Worm (Caenorhabditis elegans): Measurements from ENCODE around the gene vwa-8.

ce11 chrX:13007857-13008813 is 16.9 kb downstream of the vwa-8 start, which contains the start of gene nhr-25:
- TF ChIP-seq sma-9 (GFP tag; optimal IDR thresholded peaks at IDR 0.05): peak; percentile 23
- no peak for TF ChIP-seq sma-9 (tag; optimal IDR thresholded peaks at IDR 0.05)
- no peak for TF ChIP-seq unc-62 (GFP tag; optimal IDR thresholded peaks at IDR 0.05)
- TF ChIP-seq lsy-2 (tag; optimal IDR thresholded peaks at IDR 0.05): peak in 1 of 2 experiments; percentile 7

Data from whole organism, L2 larva.